Worm (Caenorhabditis elegans) whole organism, L1 larva: Measurements from ENCODE around the gene F36H5.10.

ENCODE experiments used
- C16A3.4 ChIP-seq: fragments of 150-350 bp; optimal IDR thresholded peaks from 2 replicates; lab custom pipeline; 2014; ENCODE audit warnings: missing biosample characterization, missing genetic modification characterization
- F16B12.6 ChIP-seq: fragments of 150-350 bp; optimal IDR thresholded peaks from 2 replicates; lab custom pipeline; 2014; ENCODE audit warnings: missing biosample characterization, missing genetic modification characterization
- Y116A8C.19 ChIP-seq: sonication (generic microtip); optimal IDR thresholded peaks from 2 replicates; lab custom pipeline; 2016; ENCODE audit warnings: missing compliant biosample characterization, missing genetic modification characterization, borderline replicate concordance
- aha-1 ChIP-seq: fragments of 150-350 bp; optimal IDR thresholded peaks from 2 replicates; lab custom pipeline; 2014; ENCODE audit warnings: missing biosample characterization, missing genetic modification characterization
- aly-2 ChIP-seq: fragments of 150-350 bp; optimal IDR thresholded peaks from 2 replicates; lab custom pipeline; 2014; ENCODE audit warnings: missing biosample characterization, missing genetic modification characterization
- blmp-1 ChIP-seq: fragments of 150-350 bp; optimal IDR thresholded peaks from 2 replicates; lab custom pipeline; 2014; ENCODE audit warnings: missing biosample characterization, missing genetic modification characterization
- ceh-90 ChIP-seq: sonication (generic microtip); optimal IDR thresholded peaks from 2 replicates; lab custom pipeline; 2016; ENCODE audit warnings: missing genetic modification characterization, missing compliant biosample characterization
- ces-1 ChIP-seq: fragments of 150-350 bp; optimal IDR thresholded peaks from 2 replicates; lab custom pipeline; 2014; ENCODE audit warnings: missing biosample characterization, missing genetic modification reagents, missing genetic modification characterization
- dpl-1 ChIP-seq, 3 experiments: fragments of 150-350 bp in 2 of 3; sonication (generic microtip) in 1 of 3; optimal IDR thresholded peaks; 2 replicates each; lab custom pipeline; 2014 to 2017; ENCODE audit warnings: missing biosample characterization in 3 of 3, missing genetic modification characterization in 3 of 3, missing genetic modification reagents in 3 of 3
- efl-3 ChIP-seq: fragments of 200-800 bp; sonication (Bioruptor generic); optimal IDR thresholded peaks from 2 replicates; lab custom pipeline; 2018; ENCODE audit warnings: mild to moderate bottlenecking, missing genetic modification characterization, missing compliant biosample characterization
- egl-13 ChIP-seq: sonication (generic microtip); optimal IDR thresholded peaks from 2 replicates; lab custom pipeline; 2016; ENCODE audit warnings: missing genotype, missing genetic modification reagents, missing genetic modification characterization, missing compliant biosample characterization
- egl-27 ChIP-seq, 2 experiments: fragments of 150-350 bp in 1 of 2; sonication (generic microtip); optimal IDR thresholded peaks; 3 replicates each; lab custom pipeline; 2017 to 2018; ENCODE audit warnings: missing biosample characterization in 2 of 2, missing genetic modification characterization in 2 of 2, missing genetic modification reagents in 2 of 2
- ets-5 ChIP-seq: fragments of 200-800 bp; sonication (Bioruptor generic); IDR thresholded peaks from 2 replicates; pipeline ENCODE4 v1.3.6; 2022; ENCODE audit warnings: missing genetic modification characterization, missing compliant biosample characterization
- grh-1 ChIP-seq: fragments of 200-800 bp; sonication (Bioruptor generic); IDR thresholded peaks from 2 replicates; pipeline ENCODE4 v1.3.6; 2022; ENCODE audit warnings: missing genetic modification reagents, missing genetic modification characterization, missing compliant biosample characterization
- hlh-17 ChIP-seq: fragments of 200-800 bp; sonication (Bioruptor generic); optimal IDR thresholded peaks from 2 replicates; lab custom pipeline; 2018; ENCODE audit warnings: missing genetic modification characterization, mild to moderate bottlenecking, missing compliant biosample characterization, moderate library complexity, borderline replicate concordance
- hlh-4 ChIP-seq: sonication (generic microtip); optimal IDR thresholded peaks from 2 replicates; lab custom pipeline; 2016; ENCODE audit warnings: mild to moderate bottlenecking, missing genetic modification characterization, missing compliant biosample characterization
- hpl-2 ChIP-seq: fragments of 150-350 bp; optimal IDR thresholded peaks from 2 replicates; lab custom pipeline; 2014; ENCODE audit warnings: missing biosample characterization, missing genetic modification reagents, missing genetic modification characterization
- lin-14 ChIP-seq: fragments of 200-800 bp; sonication (Bioruptor generic); optimal IDR thresholded peaks from 2 replicates; lab custom pipeline; 2018; ENCODE audit warnings: mild to moderate bottlenecking, missing genetic modification characterization, moderate library complexity, missing compliant biosample characterization
- lir-3 ChIP-seq: sonication (generic microtip); optimal IDR thresholded peaks from 2 replicates; lab custom pipeline; 2016; ENCODE audit warnings: mild to moderate bottlenecking, missing genetic modification characterization, moderate library complexity, missing compliant biosample characterization; ENCODE audit not compliant: poor library complexity
- lsy-2 ChIP-seq, 2 experiments: fragments of 150-350 bp; optimal IDR thresholded peaks; 2 replicates each; lab custom pipeline; 2014; ENCODE audit warnings: missing biosample characterization in 2 of 2, missing genetic modification characterization in 2 of 2
- mef-2 ChIP-seq: fragments of 150-350 bp; optimal IDR thresholded peaks from 2 replicates; lab custom pipeline; 2014; ENCODE audit warnings: missing biosample characterization, missing genetic modification characterization
- mep-1 ChIP-seq: fragments of 150-350 bp; optimal IDR thresholded peaks from 2 replicates; lab custom pipeline; 2014; ENCODE audit warnings: missing biosample characterization, missing genetic modification characterization
- nhr-11 ChIP-seq: fragments of 150-350 bp; optimal IDR thresholded peaks from 2 replicates; lab custom pipeline; 2014; ENCODE audit warnings: missing biosample characterization, missing genetic modification characterization
- nhr-12 ChIP-seq: sonication (generic microtip); optimal IDR thresholded peaks from 2 replicates; lab custom pipeline; 2017; ENCODE audit warnings: missing biosample characterization, missing genetic modification characterization
- nhr-76 ChIP-seq: sonication (generic microtip); optimal IDR thresholded peaks from 2 replicates; lab custom pipeline; 2017; ENCODE audit warnings: missing biosample characterization, missing genetic modification characterization
- nhr-77 ChIP-seq: fragments of 150-350 bp; optimal IDR thresholded peaks from 2 replicates; lab custom pipeline; 2014; ENCODE audit warnings: missing biosample characterization, missing genetic modification characterization
- nhr-85 ChIP-seq: sonication (generic microtip); peaks from one replicate; lab custom pipeline; 2016; ENCODE audit warnings: missing genetic modification characterization, inconsistent platforms, missing compliant biosample characterization
- pag-3 ChIP-seq: sonication (generic microtip); optimal IDR thresholded peaks from 2 replicates; lab custom pipeline; 2017; ENCODE audit warnings: missing genetic modification characterization, mild to moderate bottlenecking, missing compliant biosample characterization, antibody characterized with exemption, borderline replicate concordance; ENCODE audit not compliant: insufficient read depth
- pqm-1 ChIP-seq: sonication (generic microtip); optimal IDR thresholded peaks from 3 replicates; lab custom pipeline; 2017; ENCODE audit warnings: missing biosample characterization, missing genetic modification characterization
- rnt-1 ChIP-seq: sonication (generic microtip); optimal IDR thresholded peaks from 2 replicates; lab custom pipeline; 2016; ENCODE audit warnings: mild to moderate bottlenecking, missing genetic modification characterization, moderate library complexity, missing compliant biosample characterization
- skn-1 ChIP-seq: fragments of 150-350 bp; optimal IDR thresholded peaks from 2 replicates; lab custom pipeline; 2014; ENCODE audit warnings: missing biosample characterization, missing genetic modification characterization
- sox-4 ChIP-seq: sonication (generic microtip); optimal IDR thresholded peaks from 2 replicates; lab custom pipeline; 2016; ENCODE audit warnings: missing genetic modification characterization, missing compliant biosample characterization
- swsn-7 ChIP-seq: sonication (generic microtip); optimal IDR thresholded peaks from 2 replicates; lab custom pipeline; 2016; ENCODE audit warnings: missing genetic modification characterization, missing compliant biosample characterization
- tbx-2 ChIP-seq: sonication (generic microtip); optimal IDR thresholded peaks from 2 replicates; lab custom pipeline; 2016; ENCODE audit warnings: missing genetic modification characterization, missing compliant biosample characterization
- unc-130 ChIP-seq: fragments of 150-350 bp; optimal IDR thresholded peaks from 2 replicates; lab custom pipeline; 2017; ENCODE audit warnings: missing biosample characterization, missing genetic modification characterization, inconsistent platforms
- unc-30 ChIP-seq: sonication (generic microtip); optimal IDR thresholded peaks from 2 replicates; lab custom pipeline; 2017; ENCODE audit warnings: missing biosample characterization, missing genetic modification characterization
- unc-86 ChIP-seq: sonication (generic microtip); optimal IDR thresholded peaks from 2 replicates; lab custom pipeline; 2016; ENCODE audit warnings: missing genetic modification characterization, missing compliant biosample characterization
- vab-15 ChIP-seq: sonication (generic microtip); optimal IDR thresholded peaks from 2 replicates; lab custom pipeline; 2017; ENCODE audit warnings: missing genotype, mild to moderate bottlenecking, missing genetic modification characterization, missing compliant biosample characterization
- xbp-1 ChIP-seq: sonication (generic microtip); optimal IDR thresholded peaks from 2 replicates; lab custom pipeline; 2016; ENCODE audit warnings: missing genetic modification characterization, missing compliant biosample characterization
- zag-1 ChIP-seq: fragments of 150-350 bp; optimal IDR thresholded peaks from 2 replicates; lab custom pipeline; 2014; ENCODE audit warnings: missing biosample characterization, missing genetic modification characterization

F36H5.10 gene

ce11 chrII:1787208-1787607, 30.1 kb downstream of the F36H5.10 start:
- TF ChIP-seq nhr-77 (tag; lab: Kevin White, UChicago) (no peak), ceh-90 (tag; lab: Kevin White, UChicago) (no peak), nhr-85 (tag; lab: Kevin White, UChicago) (no peak), skn-1 (tag; lab: Kevin White, UChicago) (no peak), lsy-2 (tag; optimal IDR thresholded peaks at IDR 0.05; lab: Kevin White, UChicago) (no peak), mef-2 (tag; lab: Kevin White, UChicago) (no peak), hlh-4 (tag; lab: Kevin White, UChicago) (no peak), nhr-12 (tag; lab: Kevin White, UChicago) (no peak), pqm-1 (tag; lab: Kevin White, UChicago) (no peak), hpl-2 (no peak), Y116A8C.19 (tag; lab: Kevin White, UChicago) (no peak), vab-15 (no peak), C16A3.4 (tag; lab: Kevin White, UChicago) (no peak)
- TF ChIP-seq, all 84 proteins: peak for 0

- TF ChIP-seq xbp-1 (tag; lab: Kevin White, UChicago): no peak
- TF ChIP-seq swsn-7 (tag; lab: Kevin White, UChicago): no peak
- TF ChIP-seq efl-3 (GFP tag; lab: Kevin White, UChicago): no peak
- TF ChIP-seq blmp-1: no peak
- no peak for TF ChIP-seq ces-1 (GFP tag; lab: Kevin White, UChicago)
- TF ChIP-seq egl-13 (tag; lab: Kevin White, UChicago): no peak
- TF ChIP-seq zag-1: no peak
- no peak for TF ChIP-seq lin-14 (GFP tag; lab: Kevin White, UChicago)
- TF ChIP-seq ets-5: no peak
- no peak for TF ChIP-seq unc-86 (tag; lab: Kevin White, UChicago)
- no peak for TF ChIP-seq skn-1 (tag; lab: Kevin White, UChicago)
- no peak for TF ChIP-seq nhr-77 (tag; lab: Kevin White, UChicago)
- TF ChIP-seq egl-27 (tag; optimal IDR thresholded peaks at IDR 0.05; lab: Kevin White, UChicago): no peak
- TF ChIP-seq unc-30 (tag; lab: Kevin White, UChicago): no peak
- TF ChIP-seq hlh-17 (GFP tag; lab: Kevin White, UChicago): no peak
- TF ChIP-seq lir-3 (tag; lab: Kevin White, UChicago): no peak
- TF ChIP-seq mep-1 (tag; lab: Kevin White, UChicago): no peak
Measured at ce11 chrII:1788087-1788486, 31.0 kb downstream of the F36H5.10 start, which contains the start of the genes C08F1.6 and fbxb-13. TSS of gene C08F1.6 (minus strand) at chrII:1788187. TSS of gene fbxb-13 (plus strand) at chrII:1788277.

ce11 chrII:1806358-1806757, 49.2 kb downstream of the F36H5.10 start, which contains the start of gene C08F1.12:
TSS of gene C08F1.12 (minus strand) at chrII:1806458.
- TF ChIP-seq unc-130 (no peak), nhr-85 (tag; lab: Kevin White, UChicago) (no peak), rnt-1 (tag; lab: Kevin White, UChicago) (no peak), pag-3 (no peak), aly-2 (tag; lab: Kevin White, UChicago) (no peak), nhr-11 (tag; lab: Kevin White, UChicago) (no peak), mep-1 (tag; lab: Kevin White, UChicago) (no peak), efl-3 (GFP tag; lab: Kevin White, UChicago) (no peak), grh-1 (GFP tag; lab: Robert Waterston, UW) (no peak), vab-15 (no peak), sox-4 (tag; lab: Kevin White, UChicago) (no peak), tbx-2 (tag; lab: Kevin White, UChicago) (no peak), unc-30 (tag; lab: Kevin White, UChicago) (no peak), nhr-76 (tag; lab: Kevin White, UChicago) (no peak), nhr-77 (tag; lab: Kevin White, UChicago) (no peak), dpl-1 (GFP tag; optimal IDR thresholded peaks at IDR 0.05; lab: Kevin White, UChicago) (no peak), lsy-2 (tag; optimal IDR thresholded peaks at IDR 0.05; lab: Kevin White, UChicago) (no peak), aha-1 (tag; lab: Kevin White, UChicago) (no peak), F16B12.6 (tag; lab: Kevin White, UChicago) (no peak)
